Worm (Caenorhabditis elegans) whole organism, early embryonic: ENCODE data around the gene sptl-1.

Source experiments
- F13C5.2 ChIP-seq: sonication (generic microtip); optimal IDR thresholded peaks from 2 replicates; lab custom pipeline; 2017; ENCODE audit warnings: mild to moderate bottlenecking, missing genetic modification characterization, inconsistent platforms, missing compliant biosample characterization
- aly-1 ChIP-seq: sonication (generic microtip); optimal IDR thresholded peaks from 2 replicates; lab custom pipeline; 2016; ENCODE audit warnings: missing genetic modification characterization, missing compliant biosample characterization
- ama-1 ChIP-seq: fragments of 150-350 bp; optimal IDR thresholded peaks from 2 replicates; lab custom pipeline; 2014
- ceh-13 ChIP-seq: fragments of 200-800 bp; sonication (Bioruptor generic); optimal IDR thresholded peaks from 2 replicates; lab custom pipeline; 2018; ENCODE audit warnings: mild to moderate bottlenecking, missing genetic modification characterization, missing compliant biosample characterization
- ets-7 ChIP-seq: sonication (generic microtip); optimal IDR thresholded peaks from 2 replicates; lab custom pipeline; 2016; ENCODE audit warnings: missing genotype, missing genetic modification characterization, missing compliant biosample characterization
- flt-1 ChIP-seq: fragments of 200-800 bp; sonication (Bioruptor generic); IDR thresholded peaks from 2 replicates; pipeline ENCODE4 v1.3.6; 2022; ENCODE audit warnings: missing genetic modification characterization, missing compliant biosample characterization
- hmbx-1 ChIP-seq: sonication (generic microtip); optimal IDR thresholded peaks from 2 replicates; lab custom pipeline; 2016; ENCODE audit warnings: mild to moderate bottlenecking, missing genetic modification characterization, missing compliant biosample characterization
- hmg-4 ChIP-seq: fragments of 200-800 bp; sonication (Bioruptor generic); optimal IDR thresholded peaks from 2 replicates; lab custom pipeline; 2018; ENCODE audit warnings: mild to moderate bottlenecking, missing genetic modification characterization, missing compliant biosample characterization
- sea-1 ChIP-seq: fragments of 200-800 bp; sonication (Bioruptor generic); conservative IDR thresholded peaks from 2 replicates; pipeline ENCODE4 v1.3.6; 2022; ENCODE audit warnings: missing genetic modification characterization, missing compliant biosample characterization
- tbx-11 ChIP-seq: fragments of 200-800 bp; sonication (Bioruptor generic); IDR thresholded peaks from 2 replicates; pipeline ENCODE4 v1.3.6; 2022; ENCODE audit warnings: missing genetic modification characterization, missing compliant biosample characterization
- tbx-37 ChIP-seq: fragments of 200-800 bp; sonication (Bioruptor generic); conservative IDR thresholded peaks from 2 replicates; pipeline ENCODE4 v1.3.6; 2022; ENCODE audit warnings: missing genetic modification reagents, missing genetic modification characterization, missing compliant biosample characterization
- tra-4 ChIP-seq: sonication (generic microtip); optimal IDR thresholded peaks from 2 replicates; lab custom pipeline; 2017; ENCODE audit warnings: missing genetic modification characterization, missing compliant biosample characterization

DNA sequence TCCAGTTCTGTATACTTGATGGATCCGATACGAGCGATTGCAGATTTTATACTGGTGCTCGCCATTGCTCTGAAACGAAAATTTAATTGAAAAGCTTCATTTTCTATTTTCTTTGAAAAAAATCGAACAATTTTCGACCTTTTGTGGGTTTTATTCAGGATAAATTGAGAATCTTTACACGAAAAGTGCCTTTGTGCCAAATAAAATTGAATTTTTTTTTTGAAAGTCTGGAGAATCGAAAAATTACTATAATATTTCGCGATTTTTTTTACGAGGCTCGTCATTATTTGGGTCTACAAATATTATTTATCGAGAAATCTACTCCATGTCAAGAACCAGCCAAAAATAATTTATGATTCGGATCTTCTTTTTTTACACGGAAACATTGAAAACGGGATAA, 9.5 kb upstream of the sptl-1 start, which contains the start of gene F23F1.10:
- TF ChIP-seq hmbx-1 (tag; lab: Kevin White, UChicago): no peak
- TF ChIP-seq ama-1 (lab: Kevin White, UChicago): no peak
- no peak for TF ChIP-seq ets-7 (tag; lab: Kevin White, UChicago)
- TF ChIP-seq flt-1 (GFP tag; lab: Robert Waterston, UW): no peak
- no peak for TF ChIP-seq sea-1 (GFP tag; lab: Robert Waterston, UW)
- TF ChIP-seq aly-1: no peak
- no peak for TF ChIP-seq F13C5.2 (tag; lab: Kevin White, UChicago)
- no peak for TF ChIP-seq tra-4 (tag; lab: Kevin White, UChicago)
- TF ChIP-seq hmg-4 (GFP tag; lab: Kevin White, UChicago): no peak
- TF ChIP-seq tbx-11: no peak
- no peak for TF ChIP-seq ceh-13 (GFP tag; lab: Kevin White, UChicago)
- TF ChIP-seq tbx-37 (GFP tag; lab: Robert Waterston, UW): no peak
